Fruit fly (Drosophila melanogaster): Measurements from ENCODE around the gene Ptpmeg.

DNA sequence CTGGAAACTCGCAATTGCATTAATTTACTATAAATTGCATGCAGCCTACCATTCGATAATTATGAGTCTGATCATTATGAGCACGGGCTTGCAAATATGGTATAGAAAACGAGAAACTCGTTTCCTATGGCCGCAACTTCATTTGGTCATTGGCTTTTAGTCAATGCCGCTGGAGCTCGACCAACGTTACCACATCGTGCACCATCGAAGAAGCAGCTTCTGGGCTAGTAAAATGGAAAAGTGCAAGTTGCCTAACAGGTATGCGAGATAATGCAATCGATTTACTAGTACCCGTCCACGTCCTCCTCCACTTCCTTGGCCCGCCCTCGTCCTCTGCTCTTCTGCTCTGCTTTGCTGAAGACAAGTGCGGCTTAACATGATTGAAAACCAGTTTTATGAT, 43.6 kb upstream of the Ptpmeg start:
- no peak for TF ChIP-seq CTCF (optimal IDR thresholded peaks at IDR 0.05)
- no peak for TF ChIP-seq CG8478 (optimal IDR thresholded peaks at IDR 0.05)

All from S2 (cell line).